Worm (Caenorhabditis elegans) whole organism, L2 larva: ENCODE results near the gene C23G10.10.

Experiments
- fos-1 ChIP-seq: fragments of 150-350 bp; optimal IDR thresholded peaks from 2 replicates; lab custom pipeline; 2014; ENCODE audit warnings: missing biosample characterization, missing genetic modification characterization
- unc-39 ChIP-seq: fragments of 150-350 bp; optimal IDR thresholded peaks from 2 replicates; lab custom pipeline; 2014; ENCODE audit warnings: missing biosample characterization, missing genetic modification characterization
- unc-62 ChIP-seq: fragments of 150-350 bp; optimal IDR thresholded peaks from 2 replicates; lab custom pipeline; 2014; ENCODE audit warnings: missing biosample characterization, missing genetic modification reagents, missing genetic modification characterization
- zag-1 ChIP-seq: fragments of 150-350 bp; optimal IDR thresholded peaks from 2 replicates; lab custom pipeline; 2014; ENCODE audit warnings: missing biosample characterization, missing genetic modification characterization

DNA sequence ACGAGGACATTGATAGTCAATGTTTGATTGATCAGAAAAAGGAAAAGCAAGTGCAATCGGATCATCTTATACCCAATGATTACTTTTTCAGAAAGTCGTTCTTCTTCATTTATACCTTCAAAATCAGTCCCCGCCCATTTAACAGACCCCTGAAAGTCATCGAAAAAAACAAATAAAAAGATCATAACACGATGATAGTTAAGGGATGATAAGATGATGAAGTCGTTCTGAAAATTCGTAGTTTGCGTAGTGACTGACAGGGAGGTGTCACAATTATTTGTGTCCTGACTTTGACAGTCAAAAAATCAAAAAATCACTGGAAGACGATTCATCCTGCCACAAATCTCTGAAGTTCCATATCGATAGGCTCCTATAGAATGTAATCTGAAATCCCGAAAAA, 19.3 kb downstream of the C23G10.10 start, which contains the start of gene ugt-66:
- TF ChIP-seq unc-62 (no peak), zag-1 (tag; lab: Kevin White, UChicago) (no peak), fos-1 (tag; lab: Kevin White, UChicago) (no peak), unc-39 (tag; lab: Kevin White, UChicago) (no peak)
